Worm (Caenorhabditis elegans) whole organism, L2 larva: ENCODE data around the gene Y43F8B.17.
A peak's percentile ranks its signal among the peaks of the same experiment; 100 is the strongest.

Source experiments
- F13H6.1 ChIP-seq: sonication (generic microtip); optimal IDR thresholded peaks from 2 replicates; lab custom pipeline; 2016; ENCODE audit warnings: missing genetic modification characterization, missing compliant biosample characterization
- R02D3.7 ChIP-seq: fragments of 150-350 bp; optimal IDR thresholded peaks from 2 replicates; lab custom pipeline; 2014; ENCODE audit warnings: missing biosample characterization, missing genetic modification characterization
- Y55F3AM.14 ChIP-seq: fragments of 200-800 bp; sonication (Bioruptor generic); optimal IDR thresholded peaks from 2 replicates; lab custom pipeline; 2018; ENCODE audit warnings: mild to moderate bottlenecking, missing genetic modification characterization, missing compliant biosample characterization
- ZK546.5 ChIP-seq: sonication (generic microtip); optimal IDR thresholded peaks from 2 replicates; lab custom pipeline; 2017; ENCODE audit warnings: missing biosample characterization, missing genetic modification characterization
- alr-1 ChIP-seq: fragments of 150-350 bp; optimal IDR thresholded peaks from 2 replicates; lab custom pipeline; 2014; ENCODE audit warnings: missing biosample characterization, missing genetic modification characterization
- aly-2 ChIP-seq: fragments of 150-350 bp; optimal IDR thresholded peaks from 2 replicates; lab custom pipeline; 2014; ENCODE audit warnings: missing biosample characterization, missing genetic modification characterization
- ama-1 ChIP-seq: fragments of 150-350 bp; optimal IDR thresholded peaks from 2 replicates; lab custom pipeline; 2018; ENCODE audit warnings: inconsistent platforms
- ceh-16 ChIP-seq: fragments of 150-350 bp; optimal IDR thresholded peaks from 2 replicates; lab custom pipeline; 2014; ENCODE audit warnings: missing biosample characterization, missing genetic modification characterization
- crh-2 ChIP-seq: sonication (generic microtip); optimal IDR thresholded peaks from 2 replicates; lab custom pipeline; 2017; ENCODE audit warnings: missing biosample characterization, missing genetic modification characterization
- elt-1 ChIP-seq: fragments of 150-350 bp; optimal IDR thresholded peaks from 2 replicates; lab custom pipeline; 2014; ENCODE audit warnings: missing biosample characterization, missing genetic modification characterization
- elt-3 ChIP-seq: sonication (generic microtip); optimal IDR thresholded peaks from 2 replicates; lab custom pipeline; 2017; ENCODE audit warnings: missing biosample characterization, missing genetic modification characterization
- fos-1 ChIP-seq: fragments of 150-350 bp; optimal IDR thresholded peaks from 2 replicates; lab custom pipeline; 2014; ENCODE audit warnings: missing biosample characterization, missing genetic modification characterization
- gmeb-1 ChIP-seq: fragments of 150-350 bp; optimal IDR thresholded peaks from 2 replicates; lab custom pipeline; 2014; ENCODE audit warnings: missing biosample characterization, missing genetic modification characterization
- lin-11 ChIP-seq: fragments of 150-350 bp; sonication (generic microtip); optimal IDR thresholded peaks from 2 replicates; lab custom pipeline; 2014; ENCODE audit warnings: missing biosample characterization, missing genetic modification characterization, inconsistent platforms, mixed read lengths
- lin-13 ChIP-seq: fragments of 150-350 bp; optimal IDR thresholded peaks from 2 replicates; lab custom pipeline; 2014; ENCODE audit warnings: missing biosample characterization, missing genetic modification reagents, missing genetic modification characterization
- mab-5 ChIP-seq: fragments of 150-350 bp; optimal IDR thresholded peaks from 2 replicates; lab custom pipeline; 2014; ENCODE audit warnings: missing biosample characterization, missing genetic modification characterization
- mbf-1 ChIP-seq: sonication (generic microtip); optimal IDR thresholded peaks from 2 replicates; lab custom pipeline; 2017; ENCODE audit warnings: missing biosample characterization, missing genetic modification characterization
- nhr-11 ChIP-seq: fragments of 150-350 bp; optimal IDR thresholded peaks from 2 replicates; lab custom pipeline; 2014; ENCODE audit warnings: missing biosample characterization, missing genetic modification characterization
- nhr-12 ChIP-seq: fragments of 150-350 bp; optimal IDR thresholded peaks from 2 replicates; lab custom pipeline; 2014; ENCODE audit warnings: missing biosample characterization, missing genetic modification characterization
- nhr-129 ChIP-seq: fragments of 150-350 bp; optimal IDR thresholded peaks from 2 replicates; lab custom pipeline; 2014; ENCODE audit warnings: missing biosample characterization, missing genetic modification characterization
- nhr-21 ChIP-seq: fragments of 150-350 bp; optimal IDR thresholded peaks from 2 replicates; lab custom pipeline; 2014; ENCODE audit warnings: missing biosample characterization, missing genetic modification characterization
- nhr-23 ChIP-seq: fragments of 150-350 bp; optimal IDR thresholded peaks from 2 replicates; lab custom pipeline; 2014; ENCODE audit warnings: missing biosample characterization, missing genetic modification reagents, missing genetic modification characterization
- nhr-237 ChIP-seq: fragments of 150-350 bp; optimal IDR thresholded peaks from 2 replicates; lab custom pipeline; 2014; ENCODE audit warnings: missing biosample characterization, missing genetic modification characterization
- nhr-6 ChIP-seq: fragments of 150-350 bp; optimal IDR thresholded peaks from 2 replicates; lab custom pipeline; 2014; ENCODE audit warnings: missing biosample characterization, missing genetic modification characterization
- nhr-77 ChIP-seq: fragments of 150-350 bp; optimal IDR thresholded peaks from 2 replicates; lab custom pipeline; 2014; ENCODE audit warnings: missing biosample characterization, missing genetic modification characterization
- sem-4 ChIP-seq: fragments of 150-350 bp; optimal IDR thresholded peaks from 2 replicates; lab custom pipeline; 2014; ENCODE audit warnings: missing biosample characterization, missing genetic modification reagents, missing genetic modification characterization
- skn-1 ChIP-seq: sonication (generic microtip); optimal IDR thresholded peaks from 2 replicates; lab custom pipeline; 2017; ENCODE audit warnings: missing biosample characterization, missing genetic modification characterization
- sma-3 ChIP-seq: sonication (generic microtip); optimal IDR thresholded peaks from 2 replicates; lab custom pipeline; 2016; ENCODE audit warnings: missing genetic modification reagents, missing genetic modification characterization, missing compliant biosample characterization
- sma-9 ChIP-seq, 2 experiments: fragments of 150-350 bp in 1 of 2; sonication (generic microtip) in 1 of 2; optimal IDR thresholded peaks; 2 replicates each; lab custom pipeline; 2014 to 2016; ENCODE audit warnings: missing genetic modification characterization in 2 of 2, mild to moderate bottlenecking in 1 of 2, missing biosample characterization in 1 of 2, missing compliant biosample characterization in 1 of 2, missing genetic modification reagents in 1 of 2, moderate library complexity in 1 of 2
- snpc-4 ChIP-seq: fragments of 150-350 bp; optimal IDR thresholded peaks from 2 replicates; lab custom pipeline; 2014; ENCODE audit warnings: missing biosample characterization, missing genetic modification characterization
- unc-62 ChIP-seq: fragments of 150-350 bp; optimal IDR thresholded peaks from 2 replicates; lab custom pipeline; 2014; ENCODE audit warnings: missing biosample characterization, missing genetic modification reagents, missing genetic modification characterization
- zag-1 ChIP-seq: fragments of 150-350 bp; optimal IDR thresholded peaks from 2 replicates; lab custom pipeline; 2014; ENCODE audit warnings: missing biosample characterization, missing genetic modification characterization
- ztf-11 ChIP-seq: sonication (generic microtip); optimal IDR thresholded peaks from 2 replicates; lab custom pipeline; 2017; ENCODE audit warnings: missing biosample characterization, missing genetic modification characterization
- ztf-4 ChIP-seq: fragments of 150-350 bp; optimal IDR thresholded peaks from 2 replicates; lab custom pipeline; 2014; ENCODE audit warnings: missing biosample characterization, missing genetic modification characterization

The Y43F8B.17 gene

ce11 chrV:19449544-19449943 is 35.0 kb upstream of the Y43F8B.17 start, which contains the start of gene M04C3.5:
Gene M04C3.5 (plus strand): TSS chrV:19449733.
- TF ChIP-seq elt-1 (no peak), fos-1 (tag; lab: Kevin White, UChicago) (peak; percentile 33), nhr-21 (tag; lab: Kevin White, UChicago) (no peak), snpc-4 (tag; lab: Kevin White, UChicago) (no peak), lin-11 (tag; lab: Kevin White, UChicago) (no peak), zag-1 (tag; lab: Kevin White, UChicago) (no peak), F13H6.1 (tag; lab: Kevin White, UChicago) (no peak), sma-3 (GFP tag; lab: Kevin White, UChicago) (no peak)

ce11 chrV:19455650-19456049 is 28.9 kb upstream of the Y43F8B.17 start, which contains the start of the genes Y43F8B.13 and Y43F8B.14:
Gene Y43F8B.13 (plus strand): TSS chrV:19455950.
Gene Y43F8B.14 (minus strand): TSS chrV:19455971.
- TF ChIP-seq mbf-1 (tag; lab: Kevin White, UChicago) (no peak), gmeb-1 (tag; lab: Kevin White, UChicago) (no peak), mab-5 (no peak), ztf-11 (no peak), unc-62 (GFP tag; lab: Kevin White, UChicago) (no peak), sem-4 (no peak), Y55F3AM.14 (GFP tag; lab: Kevin White, UChicago) (no peak), nhr-6 (tag; lab: Kevin White, UChicago) (no peak), ZK546.5 (no peak), nhr-237 (tag; lab: Kevin White, UChicago) (no peak), lin-13 (GFP tag; lab: Kevin White, UChicago) (no peak), nhr-129 (tag; lab: Kevin White, UChicago) (no peak), nhr-21 (tag; lab: Kevin White, UChicago) (no peak), alr-1 (tag; lab: Kevin White, UChicago) (no peak), sma-9 (GFP tag; optimal IDR thresholded peaks at IDR 0.05; lab: Kevin White, UChicago) (no peak), sma-9 (tag; optimal IDR thresholded peaks at IDR 0.05; lab: Kevin White, UChicago) (no peak), R02D3.7 (tag; lab: Kevin White, UChicago) (no peak), ceh-16 (tag; lab: Kevin White, UChicago) (no peak), sma-3 (GFP tag; lab: Kevin White, UChicago) (no peak), nhr-77 (tag; lab: Kevin White, UChicago) (no peak), crh-2 (tag; lab: Kevin White, UChicago) (no peak)

- no peak for TF ChIP-seq sem-4
- TF ChIP-seq fos-1 (tag; lab: Kevin White, UChicago), result peak; percentile 21
These were observed 27.4 kb upstream of the Y43F8B.17 start, which contains the start of gene Y43F8B.24 for ce11 chrV:19457120-19457519. Gene Y43F8B.24 (plus strand): TSS chrV:19457420.

DNA sequence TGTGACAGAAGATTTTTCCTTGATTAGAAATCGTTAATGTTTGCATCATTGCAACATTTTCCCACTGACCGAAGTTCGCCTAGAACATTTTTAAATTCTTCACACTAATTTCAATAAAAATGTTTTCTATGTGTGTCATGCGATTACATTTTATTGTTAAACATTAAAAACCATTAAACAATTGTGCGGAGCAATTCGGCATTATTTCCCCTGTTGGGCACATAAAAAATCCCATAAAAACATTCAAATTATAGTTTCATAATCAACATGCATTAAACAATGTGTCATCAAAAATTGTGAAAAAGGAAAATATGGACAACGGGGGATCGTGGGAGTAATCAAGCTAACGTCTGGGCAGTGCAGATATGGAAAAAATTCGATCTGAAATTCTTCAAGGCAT is 25.0 kb upstream of the Y43F8B.17 start:
- TF ChIP-seq fos-1 (tag; lab: Kevin White, UChicago), result peak; percentile 18

- TF ChIP-seq elt-3 (tag; lab: Kevin White, UChicago) (no peak), nhr-23 (tag; lab: Kevin White, UChicago) (no peak), aly-2 (tag; lab: Kevin White, UChicago) (no peak), nhr-77 (tag; lab: Kevin White, UChicago) (no peak), R02D3.7 (tag; lab: Kevin White, UChicago) (no peak), sma-9 (GFP tag; optimal IDR thresholded peaks at IDR 0.05; lab: Kevin White, UChicago) (no peak), sma-9 (tag; optimal IDR thresholded peaks at IDR 0.05; lab: Kevin White, UChicago) (no peak), Y55F3AM.14 (GFP tag; lab: Kevin White, UChicago) (no peak), nhr-12 (tag; lab: Kevin White, UChicago) (no peak), alr-1 (tag; lab: Kevin White, UChicago) (no peak), ama-1 (lab: Kevin White, UChicago) (no peak), gmeb-1 (tag; lab: Kevin White, UChicago) (no peak), ceh-16 (tag; lab: Kevin White, UChicago) (no peak), fos-1 (tag; lab: Kevin White, UChicago) (no peak), nhr-11 (tag; lab: Kevin White, UChicago) (no peak), ztf-4 (no peak), skn-1 (tag; lab: Kevin White, UChicago) (no peak), ZK546.5 (no peak)
These were observed 22.5 kb upstream of the Y43F8B.17 start, which contains the start of gene Y43F8B.15 for ce11 chrV:19462020-19462419. Gene Y43F8B.15 (minus strand): TSS chrV:19462120.
